Fruit fly (Drosophila melanogaster): Measurements from ENCODE around the gene CG7950.

dm6 chr3R:30063704-30064103 lies 7.0 kb downstream of the CG7950 start:
- TF ChIP-seq psq (optimal IDR thresholded peaks at IDR 0.05) = no peak
- no peak for TF ChIP-seq CG8478 (optimal IDR thresholded peaks at IDR 0.05)
- TF ChIP-seq EcR (GFP tag; optimal IDR thresholded peaks at IDR 0.05) = no peak
- TF ChIP-seq pan (optimal IDR thresholded peaks at IDR 0.05) = no peak
- TF ChIP-seq usp (GFP tag; optimal IDR thresholded peaks at IDR 0.05) = no peak
